Worm (Caenorhabditis elegans): ENCODE data around the gene oac-4.

Gene oac-4

DNA sequence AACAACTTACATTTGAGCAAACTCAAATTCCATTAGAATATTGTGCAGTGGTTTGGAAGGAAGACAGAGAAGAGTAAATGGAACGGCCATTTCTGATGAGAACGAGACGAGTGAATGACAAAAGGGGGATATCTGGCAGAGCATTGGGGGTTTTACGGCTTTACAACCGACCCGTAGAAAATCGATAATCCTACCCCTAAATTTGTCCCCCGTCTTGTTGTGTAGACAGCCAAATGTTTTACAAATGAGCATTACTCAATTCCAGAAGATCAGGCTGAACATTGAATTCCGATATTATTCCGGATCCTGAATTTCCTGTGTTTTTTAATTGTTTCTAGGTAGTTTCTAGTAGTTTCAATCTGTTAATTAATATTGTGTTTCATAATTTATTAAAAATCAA lies 42.5 kb downstream of the oac-4 start, which contains the start of gene fbxb-99:
TSS of gene fbxb-99 (minus strand) at position 101 of the 400 bp plus-strand sequence.
- no peak for TF ChIP-seq him-1 (tag; optimal IDR thresholded peaks at IDR 0.05)
- TF ChIP-seq dao-5 (tag; optimal IDR thresholded peaks at IDR 0.05): no peak
- TF ChIP-seq W03F9.2 (tag; optimal IDR thresholded peaks at IDR 0.05): no peak

DNA sequence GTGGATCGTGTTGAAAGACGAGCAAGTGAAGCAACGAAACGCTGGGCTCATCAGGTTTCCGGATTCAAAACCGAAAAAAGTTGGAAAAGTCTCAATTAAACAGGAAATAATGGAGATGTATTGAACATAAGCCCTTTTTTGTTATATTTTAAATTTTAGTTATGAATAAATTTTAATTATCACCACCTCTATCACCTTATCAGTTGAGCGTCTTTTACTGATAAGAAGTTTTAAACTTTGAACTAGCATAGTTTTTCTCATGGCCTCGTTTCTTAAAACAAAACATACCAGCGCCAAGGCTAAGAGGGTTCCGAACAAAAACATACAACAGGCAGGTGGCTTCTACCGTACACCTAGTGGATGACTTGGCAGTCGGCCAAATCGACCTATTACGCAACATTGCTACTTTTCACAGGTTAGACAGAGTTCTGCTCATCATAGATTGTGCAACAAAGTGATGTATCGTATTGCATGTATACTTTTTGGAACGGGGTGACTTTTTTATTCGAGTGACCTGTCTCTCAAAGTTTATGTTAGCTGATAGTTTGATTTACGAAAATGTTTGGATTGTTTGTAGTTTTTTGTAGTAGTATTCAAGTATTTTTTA lies 47.4 kb downstream of the oac-4 start:
- no peak for TF ChIP-seq dao-5 (tag; optimal IDR thresholded peaks at IDR 0.05)
- TF ChIP-seq him-1 (tag; optimal IDR thresholded peaks at IDR 0.05): no peak
- TF ChIP-seq W03F9.2 (tag; optimal IDR thresholded peaks at IDR 0.05): no peak

DNA sequence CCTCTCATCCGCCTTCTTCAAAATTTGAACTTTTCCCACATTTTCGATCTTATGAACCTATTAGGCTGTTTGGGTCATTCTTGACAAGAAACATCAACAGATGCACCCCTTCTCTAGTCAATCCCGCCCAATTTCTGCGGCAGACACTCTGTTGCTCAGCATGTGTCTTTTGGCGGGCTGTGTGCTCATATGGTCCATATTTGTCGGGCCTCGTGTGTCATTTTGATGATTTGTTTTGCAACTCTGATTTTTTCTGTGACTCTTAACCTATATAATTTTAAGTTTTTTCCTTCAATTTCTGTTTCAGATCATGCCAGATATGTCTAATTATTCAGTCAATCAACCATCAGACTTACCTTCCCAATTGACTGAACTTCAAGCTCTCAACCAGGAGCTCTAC lies 48.7 kb downstream of the oac-4 start, which contains the start of gene T24E12.13:
TSS of gene T24E12.13 (plus strand) at position 301 of the 400 bp plus-strand sequence.
- no peak for TF ChIP-seq W03F9.2 (tag; optimal IDR thresholded peaks at IDR 0.05)
- no peak for TF ChIP-seq him-1 (tag; optimal IDR thresholded peaks at IDR 0.05)
- TF ChIP-seq dao-5 (tag; optimal IDR thresholded peaks at IDR 0.05): no peak

DNA sequence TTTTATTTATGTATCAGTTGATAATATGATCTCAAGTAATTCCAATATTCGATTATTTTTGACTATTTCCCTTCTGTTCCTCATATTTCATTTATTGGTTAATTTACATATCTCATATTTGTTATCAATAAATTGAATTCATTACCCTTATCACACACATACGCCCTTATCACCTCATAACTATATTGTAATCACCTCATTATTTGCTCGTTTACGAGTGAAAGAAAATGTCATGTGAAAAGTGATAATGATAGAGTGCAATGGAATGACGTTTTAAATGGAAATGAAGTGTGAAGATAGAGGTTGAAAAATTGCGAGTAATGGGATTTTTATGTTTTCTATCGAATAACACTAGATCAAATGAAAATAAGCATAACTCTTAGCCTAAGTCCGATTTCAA lies 49.3 kb downstream of the oac-4 start:
- no peak for TF ChIP-seq him-1 (tag; optimal IDR thresholded peaks at IDR 0.05)
- no peak for TF ChIP-seq W03F9.2 (tag; optimal IDR thresholded peaks at IDR 0.05)
- TF ChIP-seq dao-5 (tag; optimal IDR thresholded peaks at IDR 0.05): no peak

DNA sequence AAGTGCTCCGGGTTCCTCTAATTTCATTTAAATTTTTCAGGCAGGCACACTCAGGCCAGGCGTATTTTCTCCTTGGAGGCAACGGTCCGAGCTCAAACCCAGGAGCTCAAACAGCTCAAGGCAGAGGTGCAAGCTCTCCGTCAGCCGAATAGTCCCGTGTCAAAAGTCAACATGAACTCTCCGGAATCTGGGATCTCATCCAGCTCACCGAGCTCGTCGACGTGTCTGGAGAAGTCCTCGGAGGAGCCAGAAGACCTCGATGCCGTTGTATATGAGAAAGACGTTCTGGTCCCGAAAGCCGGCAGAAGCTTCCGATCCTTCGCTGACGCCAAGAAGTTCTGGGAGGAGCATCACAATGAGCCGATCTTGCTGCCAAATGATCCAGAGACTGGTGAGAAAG lies 50.1 kb downstream of the oac-4 start:
- TF ChIP-seq W03F9.2 (tag; optimal IDR thresholded peaks at IDR 0.05): no peak
- no peak for TF ChIP-seq dao-5 (tag; optimal IDR thresholded peaks at IDR 0.05)
- no peak for TF ChIP-seq him-1 (tag; optimal IDR thresholded peaks at IDR 0.05)

DNA sequence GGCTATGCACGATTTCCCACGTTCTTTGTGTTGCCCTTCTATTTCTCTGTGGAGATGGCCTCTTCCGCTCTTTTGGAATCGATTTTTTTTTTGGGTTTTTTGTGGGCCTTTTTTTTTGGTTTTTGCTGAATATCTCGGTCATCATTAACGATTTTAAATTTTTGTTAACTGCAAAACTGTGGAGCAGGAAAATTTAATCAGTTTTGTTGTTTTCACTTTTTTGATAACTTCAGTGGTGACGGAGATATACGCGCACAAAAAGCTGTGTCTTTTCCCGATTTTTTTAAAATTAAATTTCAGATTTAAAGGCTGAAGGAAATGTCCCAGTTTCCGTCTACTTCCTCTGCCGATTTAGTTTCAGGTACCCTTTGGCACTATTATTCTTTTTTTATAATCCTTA lies 50.6 kb downstream of the oac-4 start, which contains the start of gene T24E12.1:
TSS of gene T24E12.1 (plus strand) at position 301 of the 400 bp plus-strand sequence.
- TF ChIP-seq him-1 (tag; optimal IDR thresholded peaks at IDR 0.05) (no peak), dao-5 (tag; optimal IDR thresholded peaks at IDR 0.05) (no peak), W03F9.2 (tag; optimal IDR thresholded peaks at IDR 0.05) (no peak)
